Worm (Caenorhabditis elegans): ENCODE data around the gene ZK632.4.

Gene ZK632.4

DNA sequence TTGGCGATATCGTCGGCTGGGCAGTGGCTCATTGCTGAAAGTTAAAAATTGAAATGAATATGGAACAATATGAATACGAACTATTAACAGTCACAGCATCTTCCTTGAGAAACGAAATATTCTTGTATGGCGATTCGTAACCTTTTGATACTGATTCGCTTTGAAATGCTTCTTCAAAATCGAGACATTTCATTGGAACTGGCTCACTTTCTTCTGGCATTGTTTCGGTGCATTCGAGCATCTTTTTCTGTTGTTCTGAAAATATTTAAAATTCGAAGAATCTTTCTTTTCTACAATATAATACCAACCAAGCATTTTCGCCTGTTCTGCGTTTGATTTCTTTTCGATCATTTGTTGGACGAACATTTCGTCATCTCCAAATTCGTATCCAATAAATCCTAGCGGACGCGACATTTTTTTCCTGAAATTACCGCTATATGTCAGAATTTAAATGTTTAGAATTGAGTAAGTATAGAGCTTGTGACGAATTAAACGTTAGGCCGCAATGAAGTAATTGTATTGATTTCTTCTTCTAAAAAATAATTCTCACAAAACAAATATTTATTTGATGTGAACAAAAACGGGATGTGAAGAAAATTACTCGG is 17.2 kb upstream of the ZK632.4 start, which contains the start of gene lin-52 (continued):
- TF ChIP-seq T07F8.4 (tag; optimal IDR thresholded peaks at IDR 0.05) (no peak), F10E7.11 (tag; optimal IDR thresholded peaks at IDR 0.05) (no peak), lin-40 (tag; optimal IDR thresholded peaks at IDR 0.05) (peak; percentile 24), sea-2 (GFP tag; IDR thresholded peaks at IDR 0.05) (no peak), ceh-58 (GFP tag; IDR thresholded peaks at IDR 0.05) (no peak), hsf-1 (GFP tag; IDR thresholded peaks at IDR 0.05) (peak; percentile 71; the same call in 1 of the 2 replicates), ama-1 (optimal IDR thresholded peaks at IDR 0.05) (peak; percentile 79), ama-1 (GFP tag; optimal IDR thresholded peaks at IDR 0.05) (peak in 1 of 2 experiments; percentile 8), Y95B8A.8 (GFP tag; IDR thresholded peaks at IDR 0.05) (peak; percentile 52; the same call in 1 of the 2 replicates), madf-8 (GFP tag; conservative IDR thresholded peaks at IDR 0.05) (no peak), bed-1 (GFP tag; IDR thresholded peaks at IDR 0.05) (no peak), lag-1 (GFP tag; IDR thresholded peaks at IDR 0.05) (no peak), Y53F4B.3 (GFP tag; IDR thresholded peaks at IDR 0.05) (no peak), T26A5.8 (tag; optimal IDR thresholded peaks at IDR 0.05) (no peak), ztf-26 (tag; optimal IDR thresholded peaks at IDR 0.05) (peak; percentile 46), sptf-2 (GFP tag; optimal IDR thresholded peaks at IDR 0.05) (no peak), nfyb-1 (GFP tag; IDR thresholded peaks at IDR 0.05) (0 out of 2 replicates have a peak, but pooled peaks have one; percentile 58), zfh-2 (GFP tag; conservative IDR thresholded peaks at IDR 0.05) (no peak), dox-1 (GFP tag; IDR thresholded peaks at IDR 0.05) (no peak), F39B2.1 (GFP tag; IDR thresholded peaks at IDR 0.05) (0 out of 2 replicates have a peak, but pooled peaks have one; percentile 60), hmg-1.2 (GFP tag; IDR thresholded peaks at IDR 0.05) (no peak), attf-5 (GFP tag; optimal IDR thresholded peaks at IDR 0.05) (no peak), madf-3 (GFP tag; IDR thresholded peaks at IDR 0.05) (peak; percentile 49; the same call in 1 of the 2 replicates), ztf-3 (GFP tag; optimal IDR thresholded peaks at IDR 0.05) (no peak), dpl-1 (GFP tag; optimal IDR thresholded peaks at IDR 0.05) (no peak), Y79H2A.3 (GFP tag; conservative IDR thresholded peaks at IDR 0.05) (no peak), ceh-91 (GFP tag; IDR thresholded peaks at IDR 0.05) (0 out of 2 replicates have a peak, but pooled peaks have one; percentile 36), rcor-1 (GFP tag; IDR thresholded peaks at IDR 0.05) (peak; percentile 18; the same call in 1 of the 2 replicates), mel-28 (tag; optimal IDR thresholded peaks at IDR 0.05; ENCODE audit: borderline replicate concordance) (no peak), F33H1.4 (GFP tag; IDR thresholded peaks at IDR 0.05) (no peak), sdz-38 (tag; optimal IDR thresholded peaks at IDR 0.05) (no peak), tbp1 (GFP tag; optimal IDR thresholded peaks at IDR 0.05) (peak; percentile 11), ekl-4 (GFP tag; IDR thresholded peaks at IDR 0.05) (peak; percentile 35), unc-130 (GFP tag; optimal IDR thresholded peaks at IDR 0.05) (no peak), die-1 (tag; optimal IDR thresholded peaks at IDR 0.05) (no peak), F55B11.4 (tag; optimal IDR thresholded peaks at IDR 0.05; ENCODE audit: borderline replicate concordance, insufficient read depth) (no peak), nhr-179 (tag; optimal IDR thresholded peaks at IDR 0.05) (peak; percentile 32), pbrm-1 (GFP tag; IDR thresholded peaks at IDR 0.05) (no peak), madf-10 (tag; optimal IDR thresholded peaks at IDR 0.05) (peak; percentile 27), hlh-12 (tag; optimal IDR thresholded peaks at IDR 0.05) (no peak), bed-2 (GFP tag; IDR thresholded peaks at IDR 0.05) (no peak), cebp-2 (GFP tag; IDR thresholded peaks at IDR 0.05) (no peak), xnd-1 (tag; optimal IDR thresholded peaks at IDR 0.05) (no peak), rec-8 (tag; optimal IDR thresholded peaks at IDR 0.05) (no peak), nhr-120 (GFP tag; IDR thresholded peaks at IDR 0.05) (0 out of 2 replicates have a peak, but pooled peaks have one; percentile 34), egrh-3 (GFP tag; IDR thresholded peaks at IDR 0.05) (no peak), egl-18 (GFP tag; IDR thresholded peaks at IDR 0.05) (no peak), ztf-25 (GFP tag; IDR thresholded peaks at IDR 0.05) (no peak), madf-6 (GFP tag; IDR thresholded peaks at IDR 0.05) (peak; percentile 35; the same call in 1 of the 2 replicates)

Measured in whole organism, young adult.